Worm (Caenorhabditis elegans): ENCODE results near the gene F47D12.9.

DNA sequence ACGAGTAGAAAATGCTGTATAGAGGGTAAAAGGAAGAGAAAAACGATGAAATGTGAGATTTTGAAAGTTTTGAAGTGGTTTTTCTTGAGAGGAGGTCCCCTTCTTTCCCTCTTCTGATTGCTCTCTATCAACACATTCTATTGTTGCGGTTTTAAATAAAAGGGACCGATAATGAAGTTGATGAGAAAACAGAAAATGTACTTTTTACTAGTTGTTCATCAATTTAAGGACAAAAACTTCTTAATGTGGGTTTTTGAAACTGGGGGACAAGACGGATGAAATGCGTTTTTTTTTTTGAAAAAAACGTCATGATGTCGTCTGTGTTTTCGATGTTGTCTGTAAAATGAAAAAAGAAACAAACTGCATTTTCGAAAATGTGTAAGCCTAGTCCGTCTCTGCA is 13.6 kb upstream of the F47D12.9 start:
- no peak for TF ChIP-seq unc-55 (GFP tag; optimal IDR thresholded peaks at IDR 0.05)
- TF ChIP-seq F13H6.1 (tag; optimal IDR thresholded peaks at IDR 0.05) = no peak
- TF ChIP-seq nhr-11 (tag; optimal IDR thresholded peaks at IDR 0.05) = no peak
- no peak for TF ChIP-seq pag-3 (tag; optimal IDR thresholded peaks at IDR 0.05; ENCODE audit: borderline replicate concordance)
- TF ChIP-seq ama-1 (optimal IDR thresholded peaks at IDR 0.05) = no peak
- TF ChIP-seq ceh-9 (tag; optimal IDR thresholded peaks at IDR 0.05) = no peak
- no peak for TF ChIP-seq ceh-31 (tag; optimal IDR thresholded peaks at IDR 0.05)
- TF ChIP-seq tbx-2 (tag; optimal IDR thresholded peaks at IDR 0.05) = no peak
- no peak for TF ChIP-seq nfya-1 (tag; optimal IDR thresholded peaks at IDR 0.05)
- TF ChIP-seq pax-1 (tag; optimal IDR thresholded peaks at IDR 0.05) = no peak
- no peak for TF ChIP-seq pqm-1 (tag; optimal IDR thresholded peaks at IDR 0.05)
- TF ChIP-seq ceh-22 (tag; optimal IDR thresholded peaks at IDR 0.05) = no peak
- TF ChIP-seq fkh-10 (GFP tag; optimal IDR thresholded peaks at IDR 0.05) = no peak

All from whole organism, late embryonic.